Worm (Caenorhabditis elegans): ENCODE results near the gene clec-265.

clec-265 gene

DNA sequence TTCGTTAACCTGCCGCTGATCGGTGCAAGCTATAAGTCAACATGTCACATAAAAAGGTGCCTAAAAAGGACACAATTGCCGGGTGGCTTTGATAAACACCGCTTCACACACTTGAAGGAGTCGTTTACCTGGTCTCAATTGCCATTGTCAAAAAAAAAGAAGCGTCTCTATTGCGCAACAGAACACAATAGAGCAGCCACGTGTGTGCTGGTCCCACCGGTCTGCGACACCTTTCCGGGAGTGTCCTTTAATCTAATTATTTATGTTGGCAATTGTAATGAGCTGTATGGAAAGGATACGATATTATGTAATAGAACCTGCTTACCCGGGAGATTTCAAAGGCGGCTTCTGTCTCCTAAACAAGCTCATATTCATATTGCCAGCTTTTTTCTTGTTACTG lies 30.1 kb downstream of the clec-265 start:
- TF ChIP-seq nhr-67 (tag; optimal IDR thresholded peaks at IDR 0.05) (no peak), R02D3.7 (tag; optimal IDR thresholded peaks at IDR 0.05) (no peak), fkh-10 (GFP tag; optimal IDR thresholded peaks at IDR 0.05) (no peak), skn-1 (tag; optimal IDR thresholded peaks at IDR 0.05) (no peak), ama-1 (optimal IDR thresholded peaks at IDR 0.05) (no peak), elt-1 (tag; optimal IDR thresholded peaks at IDR 0.05) (no peak), ceh-9 (tag; optimal IDR thresholded peaks at IDR 0.05) (no peak), nhr-28 (tag; optimal IDR thresholded peaks at IDR 0.05) (no peak), unc-39 (tag; optimal IDR thresholded peaks at IDR 0.05) (no peak), elt-3 (tag; optimal IDR thresholded peaks at IDR 0.05) (no peak), fkh-2 (tag; optimal IDR thresholded peaks at IDR 0.05) (no peak)

ce11 chrX:3063274-3063673 lies 31.7 kb downstream of the clec-265 start, which contains the start of gene ceh-30:
Gene ceh-30 (plus strand): TSS chrX:3063574.
- TF ChIP-seq elt-2 (tag; optimal IDR thresholded peaks at IDR 0.05): no peak

DNA sequence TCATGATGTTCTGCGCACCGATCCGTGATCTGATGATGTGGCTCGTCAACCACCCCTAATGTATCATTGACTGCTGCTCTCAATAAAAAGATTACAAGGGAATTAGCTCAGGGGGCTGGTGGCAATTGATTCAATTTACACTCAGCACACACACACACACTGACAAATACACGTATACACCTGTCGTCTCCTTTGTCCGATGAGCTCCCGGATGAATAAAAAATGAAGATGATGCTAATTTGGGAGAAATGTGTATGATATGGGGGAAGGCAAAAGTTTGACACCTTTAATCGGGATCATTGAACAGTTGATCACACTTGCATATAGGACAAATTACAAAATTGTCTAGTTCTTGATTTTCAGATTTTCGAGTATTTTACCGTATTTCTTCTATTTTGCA lies 35.5 kb downstream of the clec-265 start:
- TF ChIP-seq ceh-82 (tag; optimal IDR thresholded peaks at IDR 0.05) (no peak), eor-1 (tag; optimal IDR thresholded peaks at IDR 0.05) (no peak), nhr-23 (tag; optimal IDR thresholded peaks at IDR 0.05) (no peak), lin-39 (tag; optimal IDR thresholded peaks at IDR 0.05) (no peak)

ce11 chrX:3070322-3070721 lies 38.7 kb downstream of the clec-265 start, which contains the start of gene ceh-31:
Gene ceh-31 (minus strand): TSS chrX:3070422.
- TF ChIP-seq nhr-12 (tag; optimal IDR thresholded peaks at IDR 0.05): no peak
- no peak for TF ChIP-seq unc-39 (tag; optimal IDR thresholded peaks at IDR 0.05)

- TF ChIP-seq mml-1 (tag; optimal IDR thresholded peaks at IDR 0.05): no peak
- TF ChIP-seq fos-1 (tag; optimal IDR thresholded peaks at IDR 0.05): no peak
- TF ChIP-seq ama-1 (optimal IDR thresholded peaks at IDR 0.05): no peak
- TF ChIP-seq jun-1 (tag; optimal IDR thresholded peaks at IDR 0.05): no peak
- no peak for TF ChIP-seq nhr-67 (tag; optimal IDR thresholded peaks at IDR 0.05)
- TF ChIP-seq nhr-11 (tag; optimal IDR thresholded peaks at IDR 0.05): no peak
- no peak for TF ChIP-seq unc-39 (tag; optimal IDR thresholded peaks at IDR 0.05)
- TF ChIP-seq elt-2 (tag; optimal IDR thresholded peaks at IDR 0.05): no peak
- TF ChIP-seq nhr-23 (tag; optimal IDR thresholded peaks at IDR 0.05): no peak
- no peak for TF ChIP-seq pha-4 (tag; optimal IDR thresholded peaks at IDR 0.05)
Measured at ce11 chrX:3080825-3081224, 49.2 kb downstream of the clec-265 start, which contains the start of gene twk-16. Gene twk-16 (plus strand): TSS chrX:3081125.

Measured in whole organism, L3 larva.